Worm (Caenorhabditis elegans): Measurements from ENCODE around the gene clec-61.

DNA sequence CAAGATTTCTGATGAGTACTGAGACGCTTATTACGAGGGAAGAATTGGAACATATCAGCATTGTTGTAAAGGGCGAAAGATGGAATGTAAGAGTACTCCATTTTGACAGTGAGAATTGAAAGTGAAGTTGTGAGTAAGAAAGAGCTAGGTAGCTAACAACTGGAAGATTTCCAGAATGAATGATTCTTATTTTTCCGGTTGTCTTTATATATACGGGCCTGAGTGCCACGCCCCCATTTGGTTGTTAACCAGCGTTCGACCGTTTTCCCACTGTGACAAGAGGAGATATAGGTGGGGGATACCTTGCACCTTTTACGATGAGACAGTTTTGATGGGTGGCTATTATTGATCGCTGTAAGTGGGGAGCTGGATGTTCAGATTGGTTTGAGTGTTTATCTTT, 19.1 kb downstream of the clec-61 start, which contains the start of gene ZK666.1:
- TF ChIP-seq fkh-10 (GFP tag; optimal IDR thresholded peaks at IDR 0.05) = no peak
- TF ChIP-seq ceh-9 (tag; optimal IDR thresholded peaks at IDR 0.05) = no peak
- TF ChIP-seq unc-62 (GFP tag; optimal IDR thresholded peaks at IDR 0.05) = no peak
- TF ChIP-seq nhr-28 (tag; optimal IDR thresholded peaks at IDR 0.05) = no peak
- TF ChIP-seq snpc-4 (tag; optimal IDR thresholded peaks at IDR 0.05) = no peak
- no peak for TF ChIP-seq elt-1 (tag; optimal IDR thresholded peaks at IDR 0.05)
- TF ChIP-seq egl-27 (tag; optimal IDR thresholded peaks at IDR 0.05) = no peak
